Worm (Caenorhabditis elegans) whole organism, L4 larva: ENCODE measurements around the gene ent-3.

Experiments used
- ces-1 ChIP-seq: fragments of 150-350 bp; sonication (generic microtip); optimal IDR thresholded peaks from 4 replicates; lab custom pipeline; 2014; ENCODE audit warnings: missing biosample characterization, missing genetic modification reagents, missing genetic modification characterization
- jun-1 ChIP-seq: fragments of 150-350 bp; optimal IDR thresholded peaks from 2 replicates; lab custom pipeline; 2014; ENCODE audit warnings: missing biosample characterization, missing genetic modification reagents, missing genetic modification characterization
- lin-13 ChIP-seq: fragments of 150-350 bp; optimal IDR thresholded peaks from 2 replicates; lab custom pipeline; 2014; ENCODE audit warnings: missing biosample characterization, missing genetic modification reagents, missing genetic modification characterization
- lir-3 ChIP-seq: sonication (generic microtip); optimal IDR thresholded peaks from 2 replicates; lab custom pipeline; 2016; ENCODE audit warnings: mild to moderate bottlenecking, missing genetic modification characterization, missing compliant biosample characterization
- lsy-2 ChIP-seq, 2 experiments: fragments of 150-350 bp in 1 of 2; sonication (generic microtip) in 1 of 2; optimal IDR thresholded peaks; 2 replicates each; lab custom pipeline; 2014 to 2017; ENCODE audit warnings: missing biosample characterization in 2 of 2, missing genetic modification characterization in 2 of 2
- mdl-1 ChIP-seq, 2 experiments: fragments of 150-350 bp in 1 of 2; sonication (generic microtip) in 1 of 2; optimal IDR thresholded peaks; 2 replicates each; lab custom pipeline; 2014 to 2017; ENCODE audit warnings: missing biosample characterization in 2 of 2, missing genetic modification characterization in 2 of 2
- mep-1 ChIP-seq: fragments of 150-350 bp; sonication (generic microtip); optimal IDR thresholded peaks from 3 replicates; lab custom pipeline; 2014; ENCODE audit warnings: missing biosample characterization, missing genetic modification characterization
- nhr-111 ChIP-seq: fragments of 200-800 bp; sonication (Bioruptor generic); optimal IDR thresholded peaks from 2 replicates; lab custom pipeline; 2018; ENCODE audit warnings: mild to moderate bottlenecking, missing genetic modification characterization, missing compliant biosample characterization
- nhr-25 ChIP-seq: sonication (generic microtip); optimal IDR thresholded peaks from 2 replicates; lab custom pipeline; 2017; ENCODE audit warnings: missing genetic modification characterization, mild to moderate bottlenecking, missing compliant biosample characterization, antibody characterized with exemption, moderate library complexity, borderline replicate concordance; ENCODE audit not compliant: insufficient read depth
- nhr-76 ChIP-seq: fragments of 150-350 bp; optimal IDR thresholded peaks from 2 replicates; lab custom pipeline; 2014; ENCODE audit warnings: missing biosample characterization, missing genetic modification characterization
- nhr-77 ChIP-seq: fragments of 150-350 bp; optimal IDR thresholded peaks from 2 replicates; lab custom pipeline; 2014; ENCODE audit warnings: missing biosample characterization, missing genetic modification characterization
- pha-4 ChIP-seq, 2 experiments: fragments of 150-350 bp in 1 of 2; fragments of 200-800 bp in 1 of 2; sonication (Bioruptor generic) in 1 of 2; IDR thresholded peaks in 1 of 2; optimal IDR thresholded peaks in 1 of 2; 2 replicates each; pipeline versions ENCODE4 v1.3.6 to Lab custom; 2014 to 2022; ENCODE audit warnings: missing genetic modification characterization in 2 of 2, missing genetic modification reagents in 2 of 2, missing biosample characterization in 1 of 2, missing compliant biosample characterization in 1 of 2
- php-3 ChIP-seq: fragments of 200-800 bp; sonication (Bioruptor generic); IDR thresholded peaks from 2 replicates; pipeline ENCODE4 v1.3.6; 2022; ENCODE audit warnings: missing genetic modification reagents, missing genetic modification characterization, missing compliant biosample characterization
- unc-62 ChIP-seq, 3 experiments: fragments of 150-350 bp in 1 of 3; sonication (generic microtip); optimal IDR thresholded peaks in 2 of 3; peaks in 1 of 3; 1 replicate in 1 of 3; 2 replicates in 2 of 3; lab custom pipeline; 2014 to 2017; ENCODE audit warnings: missing biosample characterization in 3 of 3, missing genetic modification characterization in 3 of 3, missing genetic modification reagents in 3 of 3, missing genotype in 1 of 3

DNA sequence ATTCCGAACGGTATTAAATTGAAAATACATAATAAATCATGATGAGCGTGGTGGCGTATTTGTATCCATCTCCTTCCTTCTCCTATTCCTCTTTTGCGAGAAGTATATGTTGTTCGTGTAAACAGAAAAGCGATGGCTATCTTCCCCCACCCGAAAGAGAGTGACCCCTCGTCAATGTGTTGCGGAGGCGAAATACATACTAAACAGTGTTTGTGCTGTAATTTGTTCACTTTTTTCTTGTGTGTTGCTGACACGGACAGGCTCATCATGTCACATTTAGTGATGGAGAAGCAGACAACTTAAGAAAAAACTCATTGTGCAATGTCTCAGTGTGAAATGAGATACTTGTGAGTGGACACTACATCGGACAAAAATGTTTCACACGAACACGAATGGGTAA is 4.2 kb downstream of the ent-3 start:
- no peak for TF ChIP-seq php-3 (GFP tag; lab: Robert Waterston, UW)
- TF ChIP-seq jun-1 (tag; lab: Kevin White, UChicago), result no peak
- no peak for TF ChIP-seq lir-3 (tag; lab: Kevin White, UChicago)
- no peak for TF ChIP-seq mdl-1 (tag; optimal IDR thresholded peaks at IDR 0.05; lab: Kevin White, UChicago)
- TF ChIP-seq nhr-111 (GFP tag; lab: Kevin White, UChicago), result no peak
- TF ChIP-seq nhr-25, result no peak
- no peak for TF ChIP-seq pha-4 (GFP tag; IDR thresholded peaks at IDR 0.05; lab: Robert Waterston, UW)
- TF ChIP-seq pha-4 (tag; optimal IDR thresholded peaks at IDR 0.05; lab: Kevin White, UChicago), result no peak
- TF ChIP-seq ces-1 (GFP tag; lab: Kevin White, UChicago), result no peak
- no peak for TF ChIP-seq lin-13 (GFP tag; lab: Kevin White, UChicago)
- TF ChIP-seq lsy-2 (tag; optimal IDR thresholded peaks at IDR 0.05; lab: Kevin White, UChicago), result no peak
- no peak for TF ChIP-seq nhr-76 (tag; lab: Kevin White, UChicago)
- TF ChIP-seq unc-62 (GFP tag; optimal IDR thresholded peaks at IDR 0.05 in 1 of 2; lab: Kevin White, UChicago), result peak in 1 of 2 experiments; percentile 24
- TF ChIP-seq unc-62 (tag; optimal IDR thresholded peaks at IDR 0.05; lab: Kevin White, UChicago), result no peak
- TF ChIP-seq mep-1 (tag; lab: Kevin White, UChicago), result no peak
- no peak for TF ChIP-seq nhr-77
